Fruit fly (Drosophila melanogaster): ENCODE results near the gene Hyls1.

- no peak for TF ChIP-seq CG13204 (GFP tag; optimal IDR thresholded peaks at IDR 0.05)
- TF ChIP-seq EcR (GFP tag; optimal IDR thresholded peaks at IDR 0.05), result peak; percentile 86
- no peak for TF ChIP-seq CG17806 (tag; optimal IDR thresholded peaks at IDR 0.05)
- no peak for TF ChIP-seq D1 (tag; optimal IDR thresholded peaks at IDR 0.05)
- peak; percentile 60 for TF ChIP-seq CG12605 (GFP tag; IDR thresholded peaks at IDR 0.05)
- peak; percentile 16 for TF ChIP-seq CG15710 (tag; optimal IDR thresholded peaks at IDR 0.05)
- TF ChIP-seq fd96Ca (GFP tag; IDR thresholded peaks at IDR 0.05), result no peak; the same call in 2 of the 3 replicates
- no peak for TF ChIP-seq Pif1A (GFP tag; optimal IDR thresholded peaks at IDR 0.05)
- peak; percentile 44; the same call in 1 of the 2 replicates for TF ChIP-seq Ets98B (GFP tag; IDR thresholded peaks at IDR 0.05)
Observed at dm6 chr2L:16315027-16315426, 37.4 kb downstream of the Hyls1 start.

Measured in whole organism, pupa.